Fruit fly (Drosophila melanogaster): ENCODE measurements around the gene CG14435.

The CG14435 gene

dm6 chrX:6859756-6860412 lies 16.2 kb upstream of the CG14435 start (continued):
- TF ChIP-seq CG11723 (GFP tag; optimal IDR thresholded peaks at IDR 0.05), result peak; percentile 20
- no peak for TF ChIP-seq salm (tag; optimal IDR thresholded peaks at IDR 0.05)
- no peak for TF ChIP-seq CG17802 (tag; optimal IDR thresholded peaks at IDR 0.05)
- no peak for TF ChIP-seq CG16779 (GFP tag; IDR thresholded peaks at IDR 0.05)
- peak; percentile 52 for TF ChIP-seq abd-A (tag; optimal IDR thresholded peaks at IDR 0.05)
- no peak for TF ChIP-seq bbx (GFP tag; IDR thresholded peaks at IDR 0.05; ENCODE audit: partially characterized antibody)
- peak; percentile 57 for TF ChIP-seq Vsx1 (GFP tag; optimal IDR thresholded peaks at IDR 0.05)
- TF ChIP-seq Doc2 (GFP tag; IDR thresholded peaks at IDR 0.05), result no peak
- peak; percentile 71 for TF ChIP-seq jumu (GFP tag; optimal IDR thresholded peaks at IDR 0.05)
- TF ChIP-seq aop (GFP tag; IDR thresholded peaks at IDR 0.05), result no peak
- peak; percentile 83 for TF ChIP-seq D19B (GFP tag; optimal IDR thresholded peaks at IDR 0.05)
- TF ChIP-seq exex (tag; optimal IDR thresholded peaks at IDR 0.05), result peak; percentile 20
- no peak for TF ChIP-seq Poxn (GFP tag; IDR thresholded peaks at IDR 0.05)
- peak; percentile 62 for TF ChIP-seq CG4730 (GFP tag; IDR thresholded peaks at IDR 0.05)
- TF ChIP-seq cwo (GFP tag; optimal IDR thresholded peaks at IDR 0.05), result peak; percentile 80
- TF ChIP-seq CG13123 (GFP tag; optimal IDR thresholded peaks at IDR 0.05), result no peak
- no peak for TF ChIP-seq CG18011 (GFP tag; optimal IDR thresholded peaks at IDR 0.05)
- peak; percentile 89 for TF ChIP-seq ind (GFP tag; optimal IDR thresholded peaks at IDR 0.05)
- TF ChIP-seq CG2120 (GFP tag; optimal IDR thresholded peaks at IDR 0.05), result peak; percentile 52
- TF ChIP-seq CG8478 (optimal IDR thresholded peaks at IDR 0.05), result no peak
- TF ChIP-seq CG9727 (GFP tag; optimal IDR thresholded peaks at IDR 0.05), result peak; percentile 90
- no peak for TF ChIP-seq CG32767 (GFP tag; IDR thresholded peaks at IDR 0.05)
- TF ChIP-seq C15 (GFP tag; IDR thresholded peaks at IDR 0.05), result 0 out of 3 replicates have a peak, but pooled peaks have one; percentile 38
- TF ChIP-seq mirr (GFP tag; optimal IDR thresholded peaks at IDR 0.05), result no peak
- TF ChIP-seq ab (GFP tag; optimal IDR thresholded peaks at IDR 0.05), result no peak
- peak; percentile 63; the same call in 1 of the 2 replicates for TF ChIP-seq sob (GFP tag; IDR thresholded peaks at IDR 0.05)
- peak in 1 of 2 experiments; percentile 96 for TF ChIP-seq eve (GFP tag; optimal IDR thresholded peaks at IDR 0.05)
- TF ChIP-seq CG2116 (GFP tag; optimal IDR thresholded peaks at IDR 0.05), result no peak
- no peak for TF ChIP-seq CG3163 (GFP tag; optimal IDR thresholded peaks at IDR 0.05)
- peak; percentile 1 for TF ChIP-seq CG10543 (GFP tag; optimal IDR thresholded peaks at IDR 0.05)
- peak; percentile 82 for TF ChIP-seq Asciz (GFP tag; optimal IDR thresholded peaks at IDR 0.05)
- no peak for TF ChIP-seq YL-1 (GFP tag; optimal IDR thresholded peaks at IDR 0.05)
- peak; percentile 64 for TF ChIP-seq CG33213 (GFP tag; optimal IDR thresholded peaks at IDR 0.05)
- peak; percentile 84 for TF ChIP-seq dysf (GFP tag; IDR thresholded peaks at IDR 0.05)
- peak; percentile 10; the same call in 1 of the 2 replicates for TF ChIP-seq Atf6 (GFP tag; IDR thresholded peaks at IDR 0.05)
- peak; percentile 55 for TF ChIP-seq TFAM (GFP tag; optimal IDR thresholded peaks at IDR 0.05)
- TF ChIP-seq CG17186 (GFP tag; optimal IDR thresholded peaks at IDR 0.05), result peak; percentile 26
- peak; percentile 62 for TF ChIP-seq CG4404 (GFP tag; IDR thresholded peaks at IDR 0.05)
- no peak for TF ChIP-seq CG13287 (GFP tag; IDR thresholded peaks at IDR 0.05; ENCODE audit: partially characterized antibody)
- no peak for TF ChIP-seq Kr (GFP tag; optimal IDR thresholded peaks at IDR 0.05)
- no peak for TF ChIP-seq CG9876 (GFP tag; optimal IDR thresholded peaks at IDR 0.05)
- TF ChIP-seq fd3F (GFP tag; optimal IDR thresholded peaks at IDR 0.05), result no peak
- TF ChIP-seq zen (tag; optimal IDR thresholded peaks at IDR 0.05), result peak; percentile 27
- peak; percentile 43 for TF ChIP-seq sima (GFP tag; optimal IDR thresholded peaks at IDR 0.05)
- TF ChIP-seq Fer2 (tag; optimal IDR thresholded peaks at IDR 0.05), result peak; percentile 44
- TF ChIP-seq Hey (tag; optimal IDR thresholded peaks at IDR 0.05), result no peak
- peak; percentile 58 for TF ChIP-seq Oaz (GFP tag; IDR thresholded peaks at IDR 0.05)
- TF ChIP-seq CG1603 (tag; optimal IDR thresholded peaks at IDR 0.05), result no peak
- TF ChIP-seq gcm (GFP tag; optimal IDR thresholded peaks at IDR 0.05), result no peak
- TF ChIP-seq dpn (GFP tag; optimal IDR thresholded peaks at IDR 0.05), result peak; percentile 23 to 87

Measured in whole organism, embryonic.